Fruit fly (Drosophila melanogaster) whole organism, adult: ENCODE measurements around the gene CG42828.

Experiments used
- CG11617 ChIP-seq: fragments of 200-800 bp; sonication (Bioruptor generic); optimal IDR thresholded peaks from 2 replicates; lab custom pipeline; 2017; ENCODE audit warnings: mild to moderate bottlenecking, missing biosample characterization, missing genetic modification reagents, missing genetic modification characterization
- CG7045 ChIP-seq: fragments of 200-800 bp; sonication (Bioruptor generic); optimal IDR thresholded peaks from 2 replicates; lab custom pipeline; 2017; ENCODE audit warnings: missing biosample characterization, mild to moderate bottlenecking, missing genetic modification characterization
- kay ChIP-seq: fragments of 200-800 bp; sonication (Bioruptor generic); peaks from one replicate; lab custom pipeline; 2016; ENCODE audit warnings: missing biosample characterization, missing genetic modification characterization, borderline replicate concordance
- ovo ChIP-seq: fragments of 200-800 bp; sonication (Bioruptor generic); optimal IDR thresholded peaks from 2 replicates; lab custom pipeline; 2016; ENCODE audit warnings: missing biosample characterization, missing genetic modification characterization

DNA sequence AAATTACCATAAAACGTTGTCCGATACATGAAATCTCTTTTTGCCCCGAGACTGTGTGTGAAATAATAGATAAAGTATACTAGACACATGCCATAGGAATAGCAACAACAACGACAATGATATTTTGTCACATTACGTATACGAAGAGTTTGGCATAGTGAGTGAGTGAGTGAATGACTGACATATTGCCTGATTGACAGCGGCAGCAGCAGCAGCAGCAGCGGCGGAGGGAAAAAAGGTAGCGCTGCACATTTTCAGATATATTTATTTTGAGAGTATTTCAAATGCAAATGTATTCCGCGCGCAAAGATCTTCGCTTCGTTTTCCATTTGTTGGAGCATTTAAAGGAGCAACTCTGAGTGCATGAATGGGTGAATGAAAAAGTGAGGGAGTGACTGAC is 37.0 kb upstream of the CG42828 start:
- TF ChIP-seq CG11617 (GFP tag; lab: Kevin White, UChicago) (no peak), kay (GFP tag; lab: Kevin White, UChicago) (no peak), CG7045 (no peak), ovo (GFP tag; lab: Kevin White, UChicago) (no peak)
